Worm (Caenorhabditis elegans) whole organism, L4 larva: ENCODE results near the gene mog-5.

ENCODE experiments used
- ama-1 ChIP-seq: fragments of 150-350 bp; optimal IDR thresholded peaks from 2 replicates; lab custom pipeline; 2014; ENCODE audit warnings: inconsistent platforms, mixed read lengths
- ceh-82 ChIP-seq: sonication (generic microtip); optimal IDR thresholded peaks from 2 replicates; lab custom pipeline; 2017; ENCODE audit warnings: missing biosample characterization, missing genetic modification characterization
- nhr-11 ChIP-seq: fragments of 150-350 bp; optimal IDR thresholded peaks from 2 replicates; lab custom pipeline; 2014; ENCODE audit warnings: missing biosample characterization, missing genetic modification characterization
- unc-62 ChIP-seq, 3 experiments: fragments of 150-350 bp in 1 of 3; sonication (generic microtip); optimal IDR thresholded peaks in 2 of 3; peaks in 1 of 3; 1 replicate in 1 of 3; 2 replicates in 2 of 3; lab custom pipeline; 2014 to 2017; ENCODE audit warnings: missing biosample characterization in 3 of 3, missing genetic modification characterization in 3 of 3, missing genetic modification reagents in 3 of 3, missing genotype in 1 of 3
- ztf-11 ChIP-seq: fragments of 150-350 bp; optimal IDR thresholded peaks from 2 replicates; lab custom pipeline; 2014; ENCODE audit warnings: missing biosample characterization, missing genetic modification characterization

DNA sequence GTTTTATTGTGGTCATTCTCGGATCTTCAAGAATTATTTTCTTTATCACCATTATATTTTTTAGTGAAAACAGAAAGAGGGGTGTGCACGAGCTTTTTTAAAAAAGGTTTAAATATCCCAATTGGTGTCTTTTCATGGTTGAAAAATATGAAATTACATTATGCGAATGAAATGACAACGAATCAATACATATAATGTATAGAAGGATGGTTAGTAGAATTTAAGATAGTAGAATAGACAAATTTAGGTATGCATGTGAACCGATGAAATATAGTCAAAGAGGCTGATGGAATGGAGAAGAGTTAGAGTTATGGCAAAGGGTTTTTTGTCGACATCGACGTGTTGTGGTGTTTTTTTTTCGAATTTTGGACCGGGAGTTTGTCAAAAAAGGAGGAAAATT is 34.8 kb upstream of the mog-5 start:
- TF ChIP-seq ztf-11, result no peak
- TF ChIP-seq ama-1 (lab: Kevin White, UChicago), result no peak
- TF ChIP-seq nhr-11, result no peak
- TF ChIP-seq unc-62 (GFP tag; optimal IDR thresholded peaks at IDR 0.05 in 1 of 2; lab: Kevin White, UChicago), result peak in 1 of 2 experiments; percentile 90
- TF ChIP-seq unc-62 (tag; optimal IDR thresholded peaks at IDR 0.05; lab: Kevin White, UChicago), result no peak
- TF ChIP-seq ceh-82, result no peak
